Fruit fly (Drosophila melanogaster): ENCODE data around the gene Muc68Ca.
"Not testable (repeated sequence)": the region's sequence is repeated elsewhere in the genome, so short reads cannot be mapped to it uniquely, and the experiment has no call there.

Muc68Ca gene

dm6 chr3L:11577395-11577794, 42.5 kb downstream of the Muc68Ca start, which contains the start of gene CG33271:
TSS of gene CG33271 (minus strand) at chr3L:11577495.
- TF ChIP-seq h (optimal IDR thresholded peaks at IDR 0.05) (no peak), psq (optimal IDR thresholded peaks at IDR 0.05) (no peak), Myc (optimal IDR thresholded peaks at IDR 0.05) (no peak), insv (optimal IDR thresholded peaks at IDR 0.05) (no peak), Sin3A (optimal IDR thresholded peaks at IDR 0.05) (no peak), ttk (optimal IDR thresholded peaks at IDR 0.05) (no peak)

dm6 chr3L:11576944-11577343, 43.0 kb downstream of the Muc68Ca start, which contains the start of gene CG33489:
TSS of gene CG33489 (minus strand) at chr3L:11577044.
- not testable (repeated sequence) for TF ChIP-seq Myc, insv, psq (optimal IDR thresholded peaks at IDR 0.05)

DNA sequence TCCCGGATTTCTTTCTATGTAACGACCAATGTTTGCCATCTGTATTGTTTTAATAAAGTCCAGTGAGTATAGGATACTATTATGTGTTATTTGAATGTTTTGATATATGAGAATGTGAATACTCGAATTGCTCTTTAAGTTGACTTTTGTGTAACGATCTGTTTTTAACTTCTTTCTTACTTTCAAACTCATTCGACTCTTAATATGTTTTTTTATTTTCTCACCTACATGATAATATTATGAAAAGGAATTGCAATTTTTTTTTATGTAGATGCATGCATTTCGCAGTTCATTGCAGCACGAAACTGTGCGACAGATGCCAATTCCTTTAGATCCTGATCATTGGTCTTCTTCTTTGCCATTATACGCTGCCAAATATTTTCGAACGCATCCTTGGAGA, 45.3 kb downstream of the Muc68Ca start, which contains the start of gene CG33490:
TSS of gene CG33490 (minus strand) at position 101 of the 400 bp plus-strand sequence.
- TF ChIP-seq h (optimal IDR thresholded peaks at IDR 0.05) (no peak), ttk (optimal IDR thresholded peaks at IDR 0.05) (no peak), insv (optimal IDR thresholded peaks at IDR 0.05) (no peak), Sin3A (optimal IDR thresholded peaks at IDR 0.05) (no peak), psq (optimal IDR thresholded peaks at IDR 0.05) (no peak), Myc (optimal IDR thresholded peaks at IDR 0.05) (no peak)

dm6 chr3L:11563972-11564533, 55.8 kb downstream of the Muc68Ca start, which contains the start of the genes CG46412 and CG33267:
TSS of gene CG46412 (minus strand) at chr3L:11564072.
TSS of gene CG33267 (plus strand) at chr3L:11564483.
- TF ChIP-seq insv (optimal IDR thresholded peaks at IDR 0.05) (no peak), ttk (optimal IDR thresholded peaks at IDR 0.05) (no peak), h (optimal IDR thresholded peaks at IDR 0.05) (no peak), psq (optimal IDR thresholded peaks at IDR 0.05) (no peak), Sin3A (optimal IDR thresholded peaks at IDR 0.05) (no peak), Myc (optimal IDR thresholded peaks at IDR 0.05) (no peak)

dm6 chr3L:11561946-11562760, 57.7 kb downstream of the Muc68Ca start, which contains the start of the genes CG7394 and Mob2:
TSS of gene CG7394 (plus strand) at chr3L:11561996.
TSS of gene Mob2 (minus strand) at chr3L:11562233.
- TF ChIP-seq ttk (optimal IDR thresholded peaks at IDR 0.05) (no peak), psq (optimal IDR thresholded peaks at IDR 0.05) (no peak), insv (optimal IDR thresholded peaks at IDR 0.05) (no peak), h (optimal IDR thresholded peaks at IDR 0.05) (no peak), Sin3A (optimal IDR thresholded peaks at IDR 0.05) (no peak), Myc (optimal IDR thresholded peaks at IDR 0.05) (no peak)

dm6 chr3L:11560885-11561284, 59.0 kb downstream of the Muc68Ca start:
- no peak for TF ChIP-seq Myc (optimal IDR thresholded peaks at IDR 0.05)
- TF ChIP-seq Sin3A (optimal IDR thresholded peaks at IDR 0.05): no peak
- TF ChIP-seq insv (optimal IDR thresholded peaks at IDR 0.05): no peak

All from Kc167 (cell line).